Worm (Caenorhabditis elegans): ENCODE results near the gene srg-46.
A peak's percentile ranks its signal among the peaks of the same experiment; 100 is the strongest.

srg-46 gene

ce11 chrV:13374532-13374931, 11.0 kb downstream of the srg-46 start:
- TF ChIP-seq nhr-71 (tag; optimal IDR thresholded peaks at IDR 0.05) (peak; percentile 56), rnt-1 (tag; optimal IDR thresholded peaks at IDR 0.05) (peak; percentile 48), ceh-90 (tag; optimal IDR thresholded peaks at IDR 0.05) (no peak), lin-14 (GFP tag; optimal IDR thresholded peaks at IDR 0.05) (peak; percentile 84), mep-1 (tag; optimal IDR thresholded peaks at IDR 0.05) (peak; percentile 61), lin-35 (GFP tag; optimal IDR thresholded peaks at IDR 0.05) (peak; percentile 17 to 24), unc-98 (GFP tag; IDR thresholded peaks at IDR 0.05) (no peak), elt-3 (tag; optimal IDR thresholded peaks at IDR 0.05) (no peak), nhr-90 (tag; optimal IDR thresholded peaks at IDR 0.05; ENCODE audit: poor library complexity) (peak; percentile 45), efl-1 (optimal IDR thresholded peaks at IDR 0.05) (peak; percentile 19 to 32), efl-1 (GFP tag; optimal IDR thresholded peaks at IDR 0.05 in 1 of 2) (peak in 1 of 2 experiments; percentile 50), lin-13 (GFP tag; optimal IDR thresholded peaks at IDR 0.05) (peak; percentile 14), C16A3.4 (tag; optimal IDR thresholded peaks at IDR 0.05) (peak; percentile 23), dpl-1 (GFP tag; optimal IDR thresholded peaks at IDR 0.05) (peak in 1 of 3 experiments; percentile 34), ceh-82 (tag; optimal IDR thresholded peaks at IDR 0.05) (peak in 2 of 3 experiments; percentile 13 to 26), lsy-2 (tag; optimal IDR thresholded peaks at IDR 0.05) (peak; percentile 31 to 61), lin-15B (tag; optimal IDR thresholded peaks at IDR 0.05) (no peak), ets-5 (GFP tag; IDR thresholded peaks at IDR 0.05) (no peak), fkh-4 (tag; optimal IDR thresholded peaks at IDR 0.05; ENCODE audit: borderline replicate concordance) (no peak), nhr-47 (tag; optimal IDR thresholded peaks at IDR 0.05) (peak; percentile 18), grh-1 (GFP tag; IDR thresholded peaks at IDR 0.05) (peak; percentile 94), nhr-85 (tag) (peak; percentile 97), nhr-20 (tag; optimal IDR thresholded peaks at IDR 0.05) (peak; percentile 46), ztf-4 (tag; optimal IDR thresholded peaks at IDR 0.05) (peak; percentile 42), blmp-1 (tag; optimal IDR thresholded peaks at IDR 0.05) (peak; percentile 82), snu-23 (GFP tag; optimal IDR thresholded peaks at IDR 0.05) (peak; percentile 31)

- peak; percentile 95 for TF ChIP-seq nhr-85 (tag)
- TF ChIP-seq nhr-47 (tag; optimal IDR thresholded peaks at IDR 0.05) = peak; percentile 2
- TF ChIP-seq elt-3 (tag; optimal IDR thresholded peaks at IDR 0.05) = peak in 1 of 6 experiments; percentile 12
- peak; percentile 94 for TF ChIP-seq grh-1 (GFP tag; IDR thresholded peaks at IDR 0.05)
- TF ChIP-seq tlp-1 (tag; optimal IDR thresholded peaks at IDR 0.05) = no peak
- TF ChIP-seq ets-5 (GFP tag; IDR thresholded peaks at IDR 0.05) = no peak
- TF ChIP-seq nhr-90 (tag; optimal IDR thresholded peaks at IDR 0.05; ENCODE audit: poor library complexity) = peak; percentile 26
- no peak for TF ChIP-seq fkh-8 (tag; optimal IDR thresholded peaks at IDR 0.05)
- TF ChIP-seq lin-13 (GFP tag; optimal IDR thresholded peaks at IDR 0.05) = no peak
- peak; percentile 30 for TF ChIP-seq snu-23 (GFP tag; optimal IDR thresholded peaks at IDR 0.05)
- no peak for TF ChIP-seq efl-1 (optimal IDR thresholded peaks at IDR 0.05)
- no peak for TF ChIP-seq efl-1 (GFP tag; optimal IDR thresholded peaks at IDR 0.05 in 1 of 2)
- TF ChIP-seq nhr-71 (tag; optimal IDR thresholded peaks at IDR 0.05) = peak; percentile 19
- no peak for TF ChIP-seq nhr-28 (tag; optimal IDR thresholded peaks at IDR 0.05)
- TF ChIP-seq C04F5.9 (tag; optimal IDR thresholded peaks at IDR 0.05) = no peak
- no peak for TF ChIP-seq aly-2 (tag; optimal IDR thresholded peaks at IDR 0.05)
- TF ChIP-seq nhr-19 (GFP tag; conservative IDR thresholded peaks at IDR 0.05) = no peak
- TF ChIP-seq dpl-1 (GFP tag; optimal IDR thresholded peaks at IDR 0.05) = peak in 1 of 3 experiments; percentile 1
- TF ChIP-seq rnt-1 (tag; optimal IDR thresholded peaks at IDR 0.05) = peak; percentile 19
- TF ChIP-seq xbp-1 (tag; optimal IDR thresholded peaks at IDR 0.05) = no peak
- TF ChIP-seq nhr-20 (tag; optimal IDR thresholded peaks at IDR 0.05) = peak; percentile 38
- TF ChIP-seq zip-4 (GFP tag; optimal IDR thresholded peaks at IDR 0.05) = no peak
- TF ChIP-seq unc-86 (tag; optimal IDR thresholded peaks at IDR 0.05) = no peak
- TF ChIP-seq lin-14 (GFP tag; optimal IDR thresholded peaks at IDR 0.05) = peak; percentile 83
- no peak for TF ChIP-seq mef-2 (tag; optimal IDR thresholded peaks at IDR 0.05)
- TF ChIP-seq mep-1 (tag; optimal IDR thresholded peaks at IDR 0.05) = peak; percentile 55
- peak in 1 of 2 experiments; percentile 70 for TF ChIP-seq lsy-2 (tag; optimal IDR thresholded peaks at IDR 0.05)
- peak; percentile 14 for TF ChIP-seq C16A3.4 (tag; optimal IDR thresholded peaks at IDR 0.05)
- no peak for TF ChIP-seq lin-39 (tag; optimal IDR thresholded peaks at IDR 0.05)
- no peak for TF ChIP-seq egl-13 (tag; optimal IDR thresholded peaks at IDR 0.05)
- peak; percentile 71 for TF ChIP-seq blmp-1 (tag; optimal IDR thresholded peaks at IDR 0.05)
- no peak for TF ChIP-seq nhr-12 (tag; optimal IDR thresholded peaks at IDR 0.05)
- TF ChIP-seq ceh-90 (tag; optimal IDR thresholded peaks at IDR 0.05) = no peak
Observed at ce11 chrV:13375861-13376260, 12.3 kb downstream of the srg-46 start.

Measured in whole organism, L1 larva.